Worm (Caenorhabditis elegans) whole organism, late embryonic: ENCODE data around the gene grsp-2.

Experiments
- C08G9.2 ChIP-seq: sonication (generic microtip); optimal IDR thresholded peaks from 2 replicates; lab custom pipeline; 2016; ENCODE audit warnings: mild to moderate bottlenecking, missing genetic modification characterization, moderate library complexity, missing compliant biosample characterization
- T23F11.4 ChIP-seq: fragments of 200-800 bp; sonication (Bioruptor generic); optimal IDR thresholded peaks from 2 replicates; lab custom pipeline; 2018; ENCODE audit warnings: mild to moderate bottlenecking, missing genetic modification characterization, missing compliant biosample characterization
- ahr-1 ChIP-seq: sonication (generic microtip); optimal IDR thresholded peaks from 2 replicates; lab custom pipeline; 2016; ENCODE audit warnings: missing genetic modification characterization, missing compliant biosample characterization
- ama-1 ChIP-seq: fragments of 150-350 bp; optimal IDR thresholded peaks from 2 replicates; lab custom pipeline; 2014
- ceh-14 ChIP-seq: sonication (generic microtip); optimal IDR thresholded peaks from 2 replicates; lab custom pipeline; 2016; ENCODE audit warnings: missing genotype, missing genetic modification characterization, missing compliant biosample characterization
- ceh-18 ChIP-seq: sonication (generic microtip); optimal IDR thresholded peaks from 2 replicates; lab custom pipeline; 2016; ENCODE audit warnings: missing genetic modification characterization, missing compliant biosample characterization
- ceh-19 ChIP-seq: fragments of 200-800 bp; sonication (Bioruptor generic); optimal IDR thresholded peaks from 2 replicates; lab custom pipeline; 2018; ENCODE audit warnings: mild to moderate bottlenecking, missing genetic modification characterization, missing compliant biosample characterization
- ceh-2 ChIP-seq: sonication (generic microtip); optimal IDR thresholded peaks from 2 replicates; lab custom pipeline; 2016; ENCODE audit warnings: missing genotype, missing genetic modification characterization, missing compliant biosample characterization
- ceh-22 ChIP-seq: sonication (generic microtip); optimal IDR thresholded peaks from 2 replicates; lab custom pipeline; 2017; ENCODE audit warnings: missing biosample characterization, missing genetic modification characterization
- ceh-24 ChIP-seq: sonication (generic microtip); optimal IDR thresholded peaks from 2 replicates; lab custom pipeline; 2016; ENCODE audit warnings: mild to moderate bottlenecking, missing genetic modification characterization, missing compliant biosample characterization
- ceh-30 ChIP-seq: fragments of 150-350 bp; optimal IDR thresholded peaks from 2 replicates; lab custom pipeline; 2014; ENCODE audit warnings: missing biosample characterization, missing genetic modification characterization
- ceh-45 ChIP-seq: fragments of 200-800 bp; sonication (Bioruptor generic); IDR thresholded peaks from 2 replicates; pipeline ENCODE4 v1.3.6; 2022; ENCODE audit warnings: missing genetic modification reagents, missing genetic modification characterization, missing compliant biosample characterization
- ceh-48 ChIP-seq: sonication (generic microtip); optimal IDR thresholded peaks from 2 replicates; lab custom pipeline; 2016; ENCODE audit warnings: missing genetic modification characterization, inconsistent platforms, missing compliant biosample characterization
- ceh-6 ChIP-seq: fragments of 200-800 bp; sonication (Bioruptor generic); optimal IDR thresholded peaks from 2 replicates; lab custom pipeline; 2018; ENCODE audit warnings: mild to moderate bottlenecking, missing genetic modification characterization, missing compliant biosample characterization
- ceh-9 ChIP-seq: sonication (generic microtip); optimal IDR thresholded peaks from 2 replicates; lab custom pipeline; 2016; ENCODE audit warnings: mild to moderate bottlenecking, missing genetic modification characterization, inconsistent platforms, missing compliant biosample characterization
- dve-1 ChIP-seq: sonication (generic microtip); optimal IDR thresholded peaks from 2 replicates; lab custom pipeline; 2017; ENCODE audit warnings: antibody characterized with exemption, mild to moderate bottlenecking, missing genetic modification characterization, missing compliant biosample characterization
- elt-4 ChIP-seq: sonication (generic microtip); optimal IDR thresholded peaks from 2 replicates; lab custom pipeline; 2016; ENCODE audit warnings: missing genetic modification characterization, missing compliant biosample characterization
- ets-4 ChIP-seq: sonication (generic microtip); optimal IDR thresholded peaks from 2 replicates; lab custom pipeline; 2016; ENCODE audit warnings: missing genetic modification characterization, missing compliant biosample characterization
- fkh-10 ChIP-seq: fragments of 150-350 bp; optimal IDR thresholded peaks from 2 replicates; lab custom pipeline; 2014; ENCODE audit warnings: missing biosample characterization, missing genetic modification reagents, missing genetic modification characterization
- hlh-8 ChIP-seq: sonication (generic microtip); optimal IDR thresholded peaks from 2 replicates; lab custom pipeline; 2016; ENCODE audit warnings: missing genotype, missing genetic modification characterization, missing compliant biosample characterization
- lim-6 ChIP-seq: sonication (generic microtip); optimal IDR thresholded peaks from 2 replicates; lab custom pipeline; 2016; ENCODE audit warnings: missing genetic modification characterization, missing compliant biosample characterization
- nfya-1 ChIP-seq: sonication (generic microtip); optimal IDR thresholded peaks from 2 replicates; lab custom pipeline; 2017; ENCODE audit warnings: missing genetic modification characterization, mild to moderate bottlenecking, missing compliant biosample characterization, antibody characterized with exemption, moderate library complexity
- odd-2 ChIP-seq: sonication (generic microtip); optimal IDR thresholded peaks from 2 replicates; lab custom pipeline; 2017; ENCODE audit warnings: antibody characterized with exemption, mild to moderate bottlenecking, missing genetic modification characterization, missing compliant biosample characterization
- pag-3 ChIP-seq: sonication (generic microtip); optimal IDR thresholded peaks from 2 replicates; lab custom pipeline; 2016; ENCODE audit warnings: missing compliant biosample characterization, missing genetic modification characterization, borderline replicate concordance
- pax-1 ChIP-seq: fragments of 150-350 bp; optimal IDR thresholded peaks from 2 replicates; lab custom pipeline; 2014; ENCODE audit warnings: missing biosample characterization, missing genetic modification characterization
- rnt-1 ChIP-seq: sonication (generic microtip); optimal IDR thresholded peaks from 2 replicates; lab custom pipeline; 2016; ENCODE audit warnings: missing genetic modification characterization, missing compliant biosample characterization
- sdc-2 ChIP-seq: sonication (generic microtip); optimal IDR thresholded peaks from 2 replicates; lab custom pipeline; 2016; ENCODE audit warnings: missing genotype, missing genetic modification characterization, missing compliant biosample characterization
- sox-2 ChIP-seq: fragments of 200-800 bp; sonication (Bioruptor generic); IDR thresholded peaks from 2 replicates; pipeline ENCODE4 v1.3.6; 2022; ENCODE audit warnings: missing genetic modification reagents, missing genetic modification characterization, missing compliant biosample characterization
- sox-4 ChIP-seq: sonication (generic microtip); optimal IDR thresholded peaks from 2 replicates; lab custom pipeline; 2017; ENCODE audit warnings: mild to moderate bottlenecking, missing genetic modification characterization, inconsistent platforms, missing compliant biosample characterization
- syd-9 ChIP-seq: sonication (generic microtip); optimal IDR thresholded peaks from 2 replicates; lab custom pipeline; 2016; ENCODE audit warnings: mild to moderate bottlenecking, missing genetic modification characterization, moderate library complexity, missing compliant biosample characterization
- tbx-2 ChIP-seq: sonication (generic microtip); optimal IDR thresholded peaks from 2 replicates; lab custom pipeline; 2016; ENCODE audit warnings: missing genetic modification characterization, missing compliant biosample characterization
- ttx-3 ChIP-seq: sonication (generic microtip); optimal IDR thresholded peaks from 2 replicates; lab custom pipeline; 2016; ENCODE audit warnings: missing genetic modification reagents, missing genetic modification characterization, missing compliant biosample characterization
- unc-3 ChIP-seq, 2 experiments: fragments of 200-800 bp in 1 of 2; sonication (Bioruptor generic) in 1 of 2; sonication (generic microtip) in 1 of 2; conservative IDR thresholded peaks in 1 of 2; optimal IDR thresholded peaks in 1 of 2; 2 replicates each; pipeline versions ENCODE4 v1.3.6 to Lab custom; 2016 to 2022; ENCODE audit warnings: missing compliant biosample characterization in 2 of 2, missing genetic modification characterization in 2 of 2, missing genetic modification reagents in 1 of 2
- unc-86 ChIP-seq: sonication (generic microtip); optimal IDR thresholded peaks from 2 replicates; lab custom pipeline; 2016; ENCODE audit warnings: missing genetic modification characterization, missing compliant biosample characterization
- ztf-16 ChIP-seq: sonication (generic microtip); optimal IDR thresholded peaks from 2 replicates; lab custom pipeline; 2017; ENCODE audit warnings: missing genetic modification characterization, missing compliant biosample characterization

Gene grsp-2

ce11 chrIV:8850807-8851206 lies 34.7 kb downstream of the grsp-2 start:
- TF ChIP-seq ahr-1 (tag; lab: Kevin White, UChicago) (no peak), pag-3 (tag; lab: Kevin White, UChicago) (no peak), ceh-18 (tag; lab: Kevin White, UChicago) (peak; percentile 75), hlh-8 (tag; lab: Kevin White, UChicago) (no peak), ets-4 (tag; lab: Kevin White, UChicago) (no peak), C08G9.2 (tag; lab: Kevin White, UChicago) (no peak), tbx-2 (peak; percentile 24), rnt-1 (tag; lab: Kevin White, UChicago) (peak; percentile 5), ceh-48 (tag; lab: Kevin White, UChicago) (no peak), sox-4 (no peak), pax-1 (tag; lab: Kevin White, UChicago) (no peak), unc-86 (no peak), ceh-14 (no peak), ceh-24 (tag; lab: Kevin White, UChicago) (no peak), fkh-10 (GFP tag; lab: Kevin White, UChicago) (no peak)

ce11 chrIV:8852194-8852593 lies 36.1 kb downstream of the grsp-2 start, which contains the start of gene alp-1:
Gene alp-1, plus strand, starts transcription at chrIV:8852494.
- TF ChIP-seq nfya-1 = no peak
- no peak for TF ChIP-seq ceh-22 (tag; lab: Kevin White, UChicago)
- TF ChIP-seq hlh-8 (tag; lab: Kevin White, UChicago) = no peak
- TF ChIP-seq ceh-45 = no peak
- TF ChIP-seq unc-3 (GFP tag; conservative IDR thresholded peaks at IDR 0.05; lab: Robert Waterston, UW) = no peak
- TF ChIP-seq unc-3 (tag; optimal IDR thresholded peaks at IDR 0.05; lab: Kevin White, UChicago) = no peak
- TF ChIP-seq ets-4 (tag; lab: Kevin White, UChicago) = no peak
- no peak for TF ChIP-seq ttx-3

ce11 chrIV:8853301-8853700 lies 37.2 kb downstream of the grsp-2 start:
- TF ChIP-seq unc-3 (GFP tag; conservative IDR thresholded peaks at IDR 0.05; lab: Robert Waterston, UW) (no peak), unc-3 (tag; optimal IDR thresholded peaks at IDR 0.05; lab: Kevin White, UChicago) (no peak), ceh-22 (tag; lab: Kevin White, UChicago) (no peak), lim-6 (tag; lab: Kevin White, UChicago) (no peak), pag-3 (tag; lab: Kevin White, UChicago) (no peak), sdc-2 (tag; lab: Kevin White, UChicago) (no peak), ceh-9 (tag; lab: Kevin White, UChicago) (no peak), ceh-30 (tag; lab: Kevin White, UChicago) (no peak), dve-1 (no peak), ceh-6 (GFP tag; lab: Kevin White, UChicago) (no peak), sox-2 (no peak), syd-9 (tag; lab: Kevin White, UChicago) (no peak), ztf-16 (no peak), ceh-2 (tag; lab: Kevin White, UChicago) (no peak), rnt-1 (tag; lab: Kevin White, UChicago) (no peak), unc-86 (no peak), odd-2 (tag; lab: Kevin White, UChicago) (no peak), sox-4 (no peak), ceh-19 (GFP tag; lab: Kevin White, UChicago) (no peak), T23F11.4 (GFP tag; lab: Kevin White, UChicago) (no peak)
- TF ChIP-seq, all 69 proteins: peak for 0

ce11 chrIV:8855963-8856362 lies 39.8 kb downstream of the grsp-2 start, which contains the start of gene T11B7.5:
Gene T11B7.5, minus strand, starts transcription at chrIV:8856063.
- TF ChIP-seq tbx-2 = no peak
- TF ChIP-seq ama-1 (lab: Kevin White, UChicago) = no peak
- TF ChIP-seq ceh-45 = no peak
- TF ChIP-seq syd-9 (tag; lab: Kevin White, UChicago) = no peak
- no peak for TF ChIP-seq ceh-24 (tag; lab: Kevin White, UChicago)
- TF ChIP-seq elt-4 (tag; lab: Kevin White, UChicago) = no peak
